Fruit fly (Drosophila melanogaster) whole organism, embryonic: Measurements from ENCODE around the gene CG4955.

Experiments used
- B-H1 ChIP-seq: fragments of 200-800 bp; sonication (Bioruptor generic); IDR thresholded peaks from 3 replicates; pipeline ENCODE4 v1.3.6; 2022; ENCODE audit warnings: missing biosample characterization, missing genetic modification characterization
- CG12155 ChIP-seq: fragments of 200-800 bp; sonication (Bioruptor generic); optimal IDR thresholded peaks from 3 replicates; lab custom pipeline; 2016; ENCODE audit warnings: missing biosample characterization, missing genetic modification characterization
- CG12236 ChIP-seq: fragments of 200-800 bp; sonication (Bioruptor generic); optimal IDR thresholded peaks from 2 replicates; lab custom pipeline; 2016; ENCODE audit warnings: missing biosample characterization, missing genetic modification characterization
- CG12942 ChIP-seq: fragments of 200-800 bp; sonication (Bioruptor generic); optimal IDR thresholded peaks from 3 replicates; lab custom pipeline; 2016; ENCODE audit warnings: missing biosample characterization, missing genetic modification characterization
- CG1647 ChIP-seq: fragments of 200-800 bp; sonication (Bioruptor generic); optimal IDR thresholded peaks from 3 replicates; lab custom pipeline; 2016; ENCODE audit warnings: missing biosample characterization, missing genetic modification characterization
- CG16815 ChIP-seq: fragments of 200-800 bp; sonication (Bioruptor generic); optimal IDR thresholded peaks from 3 replicates; lab custom pipeline; 2017; ENCODE audit warnings: missing biosample characterization, mild to moderate bottlenecking, missing genetic modification characterization
- CG18262 ChIP-seq: fragments of 200-800 bp; optimal IDR thresholded peaks from 3 replicates; lab custom pipeline; 2019; ENCODE audit warnings: missing biosample characterization, mild to moderate bottlenecking, missing genetic modification characterization, moderate library complexity
- CG2120 ChIP-seq: fragments of 200-800 bp; sonication (Bioruptor generic); optimal IDR thresholded peaks from 3 replicates; lab custom pipeline; 2016; ENCODE audit warnings: missing biosample characterization, missing genetic modification characterization
- CG3838 ChIP-seq: fragments of 200-800 bp; sonication (Bioruptor generic); optimal IDR thresholded peaks from 3 replicates; lab custom pipeline; 2016; ENCODE audit warnings: missing biosample characterization, missing genetic modification characterization
- CG4617 ChIP-seq: fragments of 200-800 bp; sonication (Bioruptor generic); optimal IDR thresholded peaks from 3 replicates; lab custom pipeline; 2016; ENCODE audit warnings: missing biosample characterization, missing genetic modification characterization, borderline replicate concordance
- CG6813 ChIP-seq: fragments of 200-800 bp; sonication (Bioruptor generic); optimal IDR thresholded peaks from 2 replicates; lab custom pipeline; 2017; ENCODE audit warnings: missing biosample characterization, missing genetic modification characterization, mild to moderate bottlenecking, moderate library complexity, missing genetic modification reagents
- CG6854 ChIP-seq: fragments of 200-800 bp; sonication (Bioruptor generic); optimal IDR thresholded peaks from 3 replicates; lab custom pipeline; 2017; ENCODE audit warnings: missing biosample characterization, mild to moderate bottlenecking, missing genetic modification characterization
- CG7786 ChIP-seq: fragments of 200-800 bp; sonication (Bioruptor generic); optimal IDR thresholded peaks from 2 replicates; lab custom pipeline; 2016; ENCODE audit warnings: missing biosample characterization, missing genetic modification characterization
- CG8478 ChIP-seq: fragments of >200 bp; optimal IDR thresholded peaks from 2 replicates; lab custom pipeline; 2018
- CG8765 ChIP-seq: fragments of 200-800 bp; sonication (Bioruptor generic); IDR thresholded peaks from 2 replicates; pipeline ENCODE4 v1.3.6; 2022; ENCODE audit warnings: missing biosample characterization, missing genetic modification characterization
- CG8924 ChIP-seq: fragments of 200-800 bp; optimal IDR thresholded peaks from 3 replicates; lab custom pipeline; 2019; ENCODE audit warnings: missing biosample characterization, mild to moderate bottlenecking, missing genetic modification characterization, moderate library complexity
- CG9609 ChIP-seq: fragments of 200-800 bp; sonication (Bioruptor generic); optimal IDR thresholded peaks from 3 replicates; lab custom pipeline; 2016; ENCODE audit warnings: missing biosample characterization, missing genetic modification characterization
- CG9797 ChIP-seq: fragments of 200-800 bp; sonication (Bioruptor generic); optimal IDR thresholded peaks from 3 replicates; lab custom pipeline; 2018; ENCODE audit warnings: missing biosample characterization, mild to moderate bottlenecking, missing genetic modification characterization
- CHES-1-like ChIP-seq: fragments of 200-800 bp; sonication (Bioruptor generic); optimal IDR thresholded peaks from 2 replicates; lab custom pipeline; 2016; ENCODE audit warnings: missing biosample characterization, missing genetic modification characterization
- CoRest ChIP-seq: fragments of 200-800 bp; sonication (Bioruptor generic); optimal IDR thresholded peaks from 3 replicates; lab custom pipeline; 2018; ENCODE audit warnings: missing biosample characterization, mild to moderate bottlenecking, missing genetic modification characterization, moderate library complexity
- Deaf1 ChIP-seq: fragments of 200-800 bp; optimal IDR thresholded peaks from 3 replicates; lab custom pipeline; 2019; ENCODE audit warnings: missing biosample characterization, mild to moderate bottlenecking, missing genetic modification characterization, moderate library complexity
- Dll ChIP-seq: fragments of 200-800 bp; sonication (Bioruptor generic); IDR thresholded peaks from 4 replicates; pipeline ENCODE4 v1.3.6; 2022; ENCODE audit warnings: missing biosample characterization, missing genetic modification characterization; ENCODE audit not compliant: partially characterized antibody
- Dref ChIP-seq: fragments of 200-800 bp; sonication (Bioruptor generic); IDR thresholded peaks from 2 replicates; pipeline ENCODE4 v1.3.6; 2022; ENCODE audit warnings: missing biosample characterization, missing genetic modification characterization
- Drgx ChIP-seq: fragments of 200-800 bp; sonication (Bioruptor generic); IDR thresholded peaks from 2 replicates; pipeline ENCODE4 v1.3.6; 2022; ENCODE audit warnings: missing biosample characterization, missing genetic modification characterization
- E2f2 ChIP-seq: fragments of 200-800 bp; sonication (Bioruptor generic); IDR thresholded peaks from 2 replicates; pipeline ENCODE4 v1.3.6; 2022; ENCODE audit warnings: missing biosample characterization, missing genetic modification characterization
- Eip74EF ChIP-seq, 2 experiments: fragments of 200-800 bp in 1 of 2; fragments of >200 bp in 1 of 2; sonication (Bioruptor generic) in 1 of 2; optimal IDR thresholded peaks; 2 replicates each; lab custom pipeline; 2017 to 2019; ENCODE audit warnings: missing biosample characterization in 2 of 2, missing genetic modification characterization in 2 of 2, mild to moderate bottlenecking in 1 of 2, moderate library complexity in 1 of 2
- Elba2 ChIP-seq: fragments of 200-800 bp; sonication (Bioruptor generic); optimal IDR thresholded peaks from 3 replicates; lab custom pipeline; 2016; ENCODE audit warnings: missing biosample characterization, missing genetic modification characterization
- Gug ChIP-seq: fragments of 200-800 bp; sonication (Bioruptor generic); IDR thresholded peaks from 4 replicates; pipeline ENCODE4 v1.3.6; 2022; ENCODE audit warnings: missing biosample characterization, missing genetic modification characterization
- HLH54F ChIP-seq: fragments of 200-800 bp; sonication (Bioruptor generic); optimal IDR thresholded peaks from 3 replicates; lab custom pipeline; 2016; ENCODE audit warnings: missing biosample characterization, missing genetic modification characterization
- HLHmδ ChIP-seq: fragments of 200-800 bp; sonication (Bioruptor generic); optimal IDR thresholded peaks from 2 replicates; lab custom pipeline; 2018; ENCODE audit warnings: missing biosample characterization, mild to moderate bottlenecking, missing genetic modification characterization, moderate library complexity
- Hr3 ChIP-seq: fragments of 200-800 bp; sonication (Bioruptor generic); optimal IDR thresholded peaks from 3 replicates; lab custom pipeline; 2016; ENCODE audit warnings: missing biosample characterization, missing genetic modification characterization
- MESR4 ChIP-seq: fragments of 200-800 bp; sonication (Bioruptor generic); optimal IDR thresholded peaks from 2 replicates; lab custom pipeline; 2018; ENCODE audit warnings: missing biosample characterization, mild to moderate bottlenecking, missing genetic modification characterization, moderate library complexity
- NfI ChIP-seq: fragments of 200-800 bp; sonication (Bioruptor generic); optimal IDR thresholded peaks from 3 replicates; lab custom pipeline; 2018; ENCODE audit warnings: missing biosample characterization, mild to moderate bottlenecking, missing genetic modification characterization, moderate library complexity
- Side ChIP-seq: fragments of 200-800 bp; sonication (Bioruptor generic); optimal IDR thresholded peaks from 2 replicates; lab custom pipeline; 2016; ENCODE audit warnings: missing biosample characterization, missing genetic modification characterization
- Ssrp ChIP-seq: fragments of 200-800 bp; sonication (Bioruptor generic); optimal IDR thresholded peaks from 2 replicates; lab custom pipeline; 2018; ENCODE audit warnings: missing biosample characterization, mild to moderate bottlenecking, missing genetic modification characterization, moderate library complexity
- ash1 ChIP-seq: fragments of 200-800 bp; sonication (Bioruptor generic); optimal IDR thresholded peaks from 2 replicates; lab custom pipeline; 2018; ENCODE audit warnings: missing biosample characterization, mild to moderate bottlenecking, missing genetic modification characterization
- cg ChIP-seq: fragments of 200-800 bp; sonication (Bioruptor generic); optimal IDR thresholded peaks from 3 replicates; lab custom pipeline; 2019; ENCODE audit warnings: missing biosample characterization, mild to moderate bottlenecking, missing genetic modification characterization, moderate library complexity
- chm ChIP-seq: fragments of 200-800 bp; sonication (Bioruptor generic); IDR thresholded peaks from 2 replicates; pipeline ENCODE4 v1.3.6; 2022; ENCODE audit warnings: missing biosample characterization, missing genetic modification characterization
- dimm ChIP-seq: fragments of 200-800 bp; sonication (Bioruptor generic); IDR thresholded peaks from 2 replicates; pipeline ENCODE4 v1.3.6; 2022; ENCODE audit warnings: missing biosample characterization, missing genetic modification characterization
- jumu ChIP-seq: fragments of 200-800 bp; sonication (Bioruptor generic); optimal IDR thresholded peaks from 3 replicates; lab custom pipeline; 2016; ENCODE audit warnings: missing biosample characterization, missing genetic modification characterization
- pb ChIP-seq: fragments of 200-800 bp; sonication (Bioruptor generic); optimal IDR thresholded peaks from 3 replicates; lab custom pipeline; 2016; ENCODE audit warnings: missing biosample characterization, missing genetic modification characterization
- peb ChIP-seq: fragments of 200-800 bp; sonication (Bioruptor generic); IDR thresholded peaks from 2 replicates; pipeline ENCODE4 v1.3.6; 2022; ENCODE audit warnings: missing biosample characterization, missing genetic modification characterization
- prd ChIP-seq, 3 experiments: fragments of >200 bp in 2 of 3; fragments of 200-800 bp in 1 of 3; sonication (Bioruptor generic) in 1 of 3; optimal IDR thresholded peaks in 2 of 3; IDR thresholded peaks in 1 of 3; 2 replicates in 2 of 3; 3 replicates in 1 of 3; pipeline versions ENCODE4 v1.3.6 to Lab custom; 2017 to 2022; ENCODE audit warnings: missing biosample characterization in 1 of 3, missing genetic modification characterization in 1 of 3
- pros ChIP-seq: fragments of 200-800 bp; sonication (Bioruptor generic); optimal IDR thresholded peaks from 3 replicates; lab custom pipeline; 2019; ENCODE audit warnings: missing biosample characterization, mild to moderate bottlenecking, missing genetic modification characterization, moderate library complexity
- sqz ChIP-seq: fragments of 200-800 bp; sonication (Bioruptor generic); optimal IDR thresholded peaks from 3 replicates; lab custom pipeline; 2018; ENCODE audit warnings: missing biosample characterization, mild to moderate bottlenecking, missing genetic modification characterization
- stc ChIP-seq: fragments of 200-800 bp; sonication (Bioruptor generic); IDR thresholded peaks from 2 replicates; pipeline ENCODE4 v1.3.6; 2022; ENCODE audit warnings: missing biosample characterization, missing genetic modification characterization
- tup ChIP-seq: fragments of 200-800 bp; sonication (Bioruptor generic); optimal IDR thresholded peaks from 2 replicates; lab custom pipeline; 2016; ENCODE audit warnings: missing biosample characterization, mild to moderate bottlenecking, missing genetic modification characterization, moderate library complexity
- vfl ChIP-seq: fragments of 200-800 bp; sonication (Bioruptor generic); optimal IDR thresholded peaks from 2 replicates; lab custom pipeline; 2016; ENCODE audit warnings: missing biosample characterization, missing genetic modification characterization
- zfh2 ChIP-seq: fragments of 200-800 bp; sonication (Bioruptor generic); optimal IDR thresholded peaks from 2 replicates; lab custom pipeline; 2016; ENCODE audit warnings: missing biosample characterization, missing genetic modification characterization

CG4955 gene

DNA sequence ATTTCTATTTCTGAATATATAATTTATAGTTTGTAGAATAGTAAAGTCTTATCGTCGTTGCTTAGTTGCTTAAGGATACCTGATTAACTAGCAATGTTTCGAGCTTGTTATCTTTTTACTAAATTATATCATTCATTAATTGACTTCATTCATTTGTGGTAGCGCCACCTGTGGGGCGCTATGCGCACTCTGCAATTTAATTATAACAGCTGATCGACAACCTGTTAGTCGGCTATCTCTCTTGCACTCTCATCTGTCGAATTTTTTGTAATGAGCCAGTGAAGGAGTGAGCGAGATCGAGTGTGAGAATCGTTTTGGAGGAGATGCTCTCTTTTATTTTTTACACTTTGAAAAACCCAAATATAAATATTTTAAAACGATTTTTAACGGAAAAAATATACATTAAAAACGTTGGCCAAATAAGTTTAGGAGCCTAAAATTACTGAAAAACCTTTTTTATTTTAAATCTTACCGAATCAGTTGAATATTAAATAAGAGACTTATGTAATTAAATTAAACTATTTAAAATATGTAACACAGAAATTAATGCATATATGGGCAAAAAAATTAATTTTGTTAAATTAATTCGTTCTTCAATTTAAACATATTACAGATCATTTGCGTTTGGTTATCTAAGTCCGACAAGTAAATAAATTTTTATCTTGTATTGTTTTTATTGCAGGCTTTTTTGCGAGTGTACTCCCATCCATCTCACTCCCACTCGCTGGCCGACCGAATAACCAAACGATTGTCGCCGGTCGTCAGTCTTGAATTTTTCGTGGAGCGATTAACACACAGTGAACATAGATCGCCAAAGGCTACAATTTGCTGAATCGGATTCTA is 10.0 kb downstream of the CG4955 start, which contains the start of the genes CG16700 and CG4991 (continued):
- TF ChIP-seq CG12942 (GFP tag; lab: Kevin White, UChicago) (peak; percentile 48), peb (0 out of 2 replicates have a peak, but pooled peaks have one; percentile 44), B-H1 (GFP tag; lab: Robert Waterston, UW) (peak; percentile 47; the same call in 2 of the 3 replicates), CG18262 (tag; lab: Kevin White, UChicago) (peak; percentile 95), Ssrp (tag; lab: Kevin White, UChicago) (peak; percentile 85), HLH54F (GFP tag; lab: Kevin White, UChicago) (no peak), Deaf1 (tag; lab: Kevin White, UChicago) (peak; percentile 71), stc (GFP tag; lab: Robert Waterston, UW) (peak; percentile 61), pros (GFP tag; lab: Kevin White, UChicago) (no peak), CG12236 (GFP tag; lab: Kevin White, UChicago) (no peak), Dll (GFP tag; lab: Robert Waterston, UW) (no peak), CG1647 (GFP tag; lab: Kevin White, UChicago) (no peak), CHES-1-like (no peak), CG16815 (peak; percentile 73), Side (GFP tag; lab: Kevin White, UChicago) (no peak), tup (no peak), zfh2 (no peak), Elba2 (GFP tag; lab: Kevin White, UChicago) (no peak), NfI (GFP tag; lab: Kevin White, UChicago) (peak; percentile 55), dimm (GFP tag; lab: Robert Waterston, UW) (no peak), Gug (GFP tag; lab: Robert Waterston, UW) (peak; percentile 54; the same call in 2 of the 4 replicates), E2f2 (GFP tag; lab: Robert Waterston, UW) (peak; percentile 19; the same call in 1 of the 2 replicates), pb (GFP tag; lab: Kevin White, UChicago) (no peak), vfl (GFP tag; lab: Kevin White, UChicago) (no peak), prd (optimal IDR thresholded peaks at IDR 0.05; lab: Kevin White, UChicago) (no peak), prd (GFP tag; IDR thresholded peaks at IDR 0.05; lab: Robert Waterston, UW) (peak; percentile 87), Drgx (GFP tag; lab: Robert Waterston, UW) (peak; percentile 62), jumu (no peak), cg (GFP tag; lab: Kevin White, UChicago) (no peak), CoRest (tag; lab: Kevin White, UChicago) (peak; percentile 93), HLHmδ (GFP tag; lab: Kevin White, UChicago) (no peak), CG7786 (GFP tag; lab: Kevin White, UChicago) (no peak), ash1 (no peak), sqz (peak; percentile 64), CG3838 (no peak), Dref (GFP tag; lab: Robert Waterston, UW) (no peak), CG9797 (GFP tag; lab: Kevin White, UChicago) (no peak), CG8765 (peak; percentile 67), CG4617 (GFP tag; lab: Kevin White, UChicago) (no peak), chm (GFP tag; lab: Robert Waterston, UW) (no peak), Eip74EF (GFP tag; optimal IDR thresholded peaks at IDR 0.05; lab: Kevin White, UChicago) (peak in 1 of 2 experiments; percentile 84), Hr3 (peak; percentile 86), MESR4 (GFP tag; lab: Kevin White, UChicago) (no peak), CG6854 (GFP tag; lab: Kevin White, UChicago) (peak; percentile 72), CG6813 (peak; percentile 66), CG2120 (GFP tag; lab: Kevin White, UChicago) (peak; percentile 63), CG8478 (no peak), CG8924 (tag; lab: Kevin White, UChicago) (peak; percentile 91), CG12155 (GFP tag; lab: Kevin White, UChicago) (peak; percentile 66), CG9609 (GFP tag; lab: Kevin White, UChicago) (no peak)
